Worm (Caenorhabditis elegans): ENCODE measurements around the gene efr-3.

ce11 chrII:6365237-6365815, 44.4 kb upstream of the efr-3 start, which contains the start of the genes ani-2 and clec-88:
- TF ChIP-seq zip-8 (tag; optimal IDR thresholded peaks at IDR 0.05), result no peak
- no peak for TF ChIP-seq nhr-2 (tag; optimal IDR thresholded peaks at IDR 0.05)
- no peak for TF ChIP-seq tbx-8 (GFP tag; optimal IDR thresholded peaks at IDR 0.05)
- no peak for TF ChIP-seq mls-2 (tag; optimal IDR thresholded peaks at IDR 0.05)
- no peak for TF ChIP-seq mep-1 (tag; optimal IDR thresholded peaks at IDR 0.05)
- no peak for TF ChIP-seq sem-2 (GFP tag; optimal IDR thresholded peaks at IDR 0.05)
- TF ChIP-seq lsy-2 (tag; optimal IDR thresholded peaks at IDR 0.05), result no peak
- TF ChIP-seq lin-13 (tag; optimal IDR thresholded peaks at IDR 0.05), result no peak
- no peak for TF ChIP-seq unc-39 (tag; optimal IDR thresholded peaks at IDR 0.05)

Measured in whole organism, mixed stage, embryonic.